Fruit fly (Drosophila melanogaster) whole organism, prepupa: Measurements from ENCODE around the gene CG5321.

ENCODE experiments used
- Blimp-1 ChIP-seq: fragments of 200-800 bp; sonication (Bioruptor generic); optimal IDR thresholded peaks from 3 replicates; lab custom pipeline; 2017; ENCODE audit warnings: missing biosample characterization, missing genetic modification characterization, mild to moderate bottlenecking, moderate library complexity, missing genetic modification reagents
- CG10631 ChIP-seq: fragments of 200-800 bp; sonication (Bioruptor generic); optimal IDR thresholded peaks from 2 replicates; lab custom pipeline; 2016; ENCODE audit warnings: missing biosample characterization, missing genetic modification characterization
- CG10669 ChIP-seq: fragments of 200-800 bp; sonication (Bioruptor generic); optimal IDR thresholded peaks from 3 replicates; lab custom pipeline; 2018; ENCODE audit warnings: missing biosample characterization, mild to moderate bottlenecking, missing genetic modification characterization, moderate library complexity
- CG11762 ChIP-seq: fragments of 200-800 bp; sonication (Bioruptor generic); optimal IDR thresholded peaks from 3 replicates; lab custom pipeline; 2016; ENCODE audit warnings: missing biosample characterization, missing genetic modification characterization; ENCODE audit not compliant: insufficient read depth
- CG11902 ChIP-seq: fragments of 200-800 bp; sonication (Bioruptor generic); optimal IDR thresholded peaks from 3 replicates; lab custom pipeline; 2016; ENCODE audit warnings: missing biosample characterization, missing genetic modification characterization
- CG15336 ChIP-seq: fragments of 200-800 bp; sonication (Bioruptor generic); IDR thresholded peaks from 2 replicates; pipeline ENCODE4 v1.3.6; 2022; ENCODE audit warnings: missing biosample characterization, missing genetic modification characterization
- CG1621 ChIP-seq: fragments of 200-800 bp; sonication (Bioruptor generic); optimal IDR thresholded peaks from 3 replicates; lab custom pipeline; 2018; ENCODE audit warnings: missing biosample characterization, mild to moderate bottlenecking, missing genetic modification characterization
- CG16779 ChIP-seq: fragments of 200-800 bp; sonication (Bioruptor generic); optimal IDR thresholded peaks from 3 replicates; lab custom pipeline; 2017; ENCODE audit warnings: missing biosample characterization, mild to moderate bottlenecking, missing genetic modification characterization
- CG3032 ChIP-seq: fragments of 200-800 bp; optimal IDR thresholded peaks from 2 replicates; lab custom pipeline; 2019; ENCODE audit warnings: missing biosample characterization, mild to moderate bottlenecking, missing genetic modification characterization, moderate library complexity
- CG31627 ChIP-seq: fragments of 200-800 bp; sonication (Bioruptor generic); optimal IDR thresholded peaks from 3 replicates; lab custom pipeline; 2016; ENCODE audit warnings: missing biosample characterization, missing genetic modification characterization
- CG3919 ChIP-seq: fragments of 200-800 bp; sonication (Bioruptor generic); optimal IDR thresholded peaks from 3 replicates; lab custom pipeline; 2016; ENCODE audit warnings: missing biosample characterization, missing genetic modification characterization
- CG4318 ChIP-seq: fragments of 200-800 bp; sonication (Bioruptor generic); optimal IDR thresholded peaks from 3 replicates; lab custom pipeline; 2017; ENCODE audit warnings: missing biosample characterization, mild to moderate bottlenecking, missing genetic modification characterization
- CG6163 ChIP-seq: fragments of 200-800 bp; sonication (Bioruptor generic); IDR thresholded peaks from 3 replicates; pipeline ENCODE4 v1.3.6; 2022; ENCODE audit warnings: missing biosample characterization, missing genetic modification characterization
- CG6276 ChIP-seq: fragments of 200-800 bp; sonication (Bioruptor generic); optimal IDR thresholded peaks from 2 replicates; lab custom pipeline; 2017; ENCODE audit warnings: missing biosample characterization, mild to moderate bottlenecking, missing genetic modification characterization
- CG6792 ChIP-seq: fragments of 200-800 bp; sonication (Bioruptor generic); optimal IDR thresholded peaks from 3 replicates; lab custom pipeline; 2016; ENCODE audit warnings: missing biosample characterization, missing genetic modification characterization
- CG6854 ChIP-seq: fragments of 200-800 bp; sonication (Bioruptor generic); optimal IDR thresholded peaks from 2 replicates; lab custom pipeline; 2017; ENCODE audit warnings: missing biosample characterization, mild to moderate bottlenecking, missing genetic modification characterization
- CG7368 ChIP-seq: fragments of 200-800 bp; sonication (Bioruptor generic); optimal IDR thresholded peaks from 3 replicates; lab custom pipeline; 2016; ENCODE audit warnings: missing biosample characterization, missing genetic modification characterization
- CG8119 ChIP-seq: fragments of 200-800 bp; sonication (Bioruptor generic); IDR thresholded peaks from 3 replicates; pipeline ENCODE4 v1.3.6; 2022; ENCODE audit warnings: missing biosample characterization, missing genetic modification characterization
- CG9139 ChIP-seq: fragments of 200-800 bp; sonication (Bioruptor generic); optimal IDR thresholded peaks from 3 replicates; lab custom pipeline; 2017; ENCODE audit warnings: missing biosample characterization, mild to moderate bottlenecking, missing genetic modification characterization
- Eip75B ChIP-seq: fragments of 200-800 bp; sonication (Bioruptor generic); optimal IDR thresholded peaks from 3 replicates; lab custom pipeline; 2016; ENCODE audit warnings: missing biosample characterization, missing genetic modification characterization
- Eip78C ChIP-seq: fragments of 200-800 bp; sonication (Bioruptor generic); peaks from one replicate; lab custom pipeline; 2016; ENCODE audit warnings: missing biosample characterization, missing genetic modification characterization
- Eip93F ChIP-seq: fragments of 200-800 bp; sonication (Bioruptor generic); optimal IDR thresholded peaks from 2 replicates; lab custom pipeline; 2016; ENCODE audit warnings: missing biosample characterization, mild to moderate bottlenecking, missing genetic modification characterization
- Ets21C ChIP-seq: fragments of 200-800 bp; sonication (Bioruptor generic); optimal IDR thresholded peaks from 3 replicates; lab custom pipeline; 2016; ENCODE audit warnings: missing biosample characterization, missing genetic modification characterization
- Ets96B ChIP-seq: fragments of 200-800 bp; optimal IDR thresholded peaks from 2 replicates; lab custom pipeline; 2019; ENCODE audit warnings: missing biosample characterization, mild to moderate bottlenecking, missing genetic modification characterization, moderate library complexity
- Gug ChIP-seq: fragments of 200-800 bp; sonication (Bioruptor generic); IDR thresholded peaks from 2 replicates; pipeline ENCODE4 v1.3.6; 2022; ENCODE audit warnings: missing biosample characterization, missing genetic modification characterization
- Hr38 ChIP-seq: sonication (Bioruptor generic); optimal IDR thresholded peaks from 2 replicates; lab custom pipeline; 2016; ENCODE audit warnings: missing biosample characterization, missing genetic modification characterization
- Hr39 ChIP-seq: fragments of 200-800 bp; sonication (Bioruptor generic); optimal IDR thresholded peaks from 2 replicates; lab custom pipeline; 2016; ENCODE audit warnings: missing biosample characterization, missing genetic modification characterization
- Hr4 ChIP-seq: fragments of 200-800 bp; sonication (Bioruptor generic); optimal IDR thresholded peaks from 3 replicates; lab custom pipeline; 2016; ENCODE audit warnings: missing biosample characterization, missing genetic modification characterization
- Lpt ChIP-seq: fragments of 200-800 bp; sonication (Bioruptor generic); optimal IDR thresholded peaks from 3 replicates; lab custom pipeline; 2016; ENCODE audit warnings: missing biosample characterization, missing genetic modification characterization
- Met ChIP-seq: fragments of 200-800 bp; sonication (Bioruptor generic); optimal IDR thresholded peaks from 3 replicates; lab custom pipeline; 2016; ENCODE audit warnings: missing biosample characterization, missing genetic modification characterization
- OdsH ChIP-seq: fragments of 200-800 bp; sonication (Bioruptor generic); optimal IDR thresholded peaks from 3 replicates; lab custom pipeline; 2016; ENCODE audit warnings: missing biosample characterization, missing genetic modification characterization
- Smox ChIP-seq: fragments of 200-800 bp; sonication (Bioruptor generic); optimal IDR thresholded peaks from 3 replicates; lab custom pipeline; 2016; ENCODE audit warnings: missing biosample characterization, missing genetic modification characterization
- Sox102F ChIP-seq: fragments of 200-800 bp; sonication (Bioruptor generic); optimal IDR thresholded peaks from 2 replicates; lab custom pipeline; 2016; ENCODE audit warnings: missing biosample characterization, mild to moderate bottlenecking, missing genetic modification characterization
- Sox14 ChIP-seq: fragments of 200-800 bp; sonication (Bioruptor generic); optimal IDR thresholded peaks from 3 replicates; lab custom pipeline; 2016; ENCODE audit warnings: missing biosample characterization, missing genetic modification characterization
- achi ChIP-seq: fragments of 200-800 bp; sonication (Bioruptor generic); optimal IDR thresholded peaks from 3 replicates; lab custom pipeline; 2016; ENCODE audit warnings: missing biosample characterization, missing genetic modification characterization
- acj6 ChIP-seq: fragments of 200-800 bp; sonication (Bioruptor generic); optimal IDR thresholded peaks from 3 replicates; lab custom pipeline; 2016; ENCODE audit warnings: missing biosample characterization, missing genetic modification characterization
- cyc ChIP-seq: fragments of 200-800 bp; sonication (Bioruptor generic); optimal IDR thresholded peaks from 3 replicates; lab custom pipeline; 2016; ENCODE audit warnings: missing biosample characterization, missing genetic modification characterization
- dac ChIP-seq: fragments of 200-800 bp; sonication (Bioruptor generic); optimal IDR thresholded peaks from 2 replicates; lab custom pipeline; 2017; ENCODE audit warnings: missing biosample characterization, mild to moderate bottlenecking, missing genetic modification characterization
- eg ChIP-seq: fragments of 200-800 bp; sonication (Bioruptor generic); IDR thresholded peaks from 3 replicates; pipeline ENCODE4 v1.3.6; 2022; ENCODE audit warnings: missing biosample characterization, missing genetic modification characterization
- esn ChIP-seq: fragments of 200-800 bp; sonication (Bioruptor generic); optimal IDR thresholded peaks from 2 replicates; lab custom pipeline; 2016; ENCODE audit warnings: missing biosample characterization, mild to moderate bottlenecking, missing genetic modification characterization, moderate library complexity
- fd85E ChIP-seq: fragments of 200-800 bp; sonication (Bioruptor generic); optimal IDR thresholded peaks from 3 replicates; lab custom pipeline; 2016; ENCODE audit warnings: missing biosample characterization, missing genetic modification characterization
- fkh ChIP-seq: fragments of 200-800 bp; sonication (Bioruptor generic); optimal IDR thresholded peaks from 3 replicates; lab custom pipeline; 2017; ENCODE audit warnings: missing biosample characterization, mild to moderate bottlenecking, missing genetic modification characterization, moderate library complexity
- lz ChIP-seq: fragments of 200-800 bp; sonication (Bioruptor generic); optimal IDR thresholded peaks from 3 replicates; lab custom pipeline; 2016; ENCODE audit warnings: missing biosample characterization, missing genetic modification characterization
- net ChIP-seq: fragments of 200-800 bp; sonication (Bioruptor generic); optimal IDR thresholded peaks from 3 replicates; lab custom pipeline; 2016; ENCODE audit warnings: missing biosample characterization, missing genetic modification characterization
- pdm3 ChIP-seq: fragments of 200-800 bp; sonication (Bioruptor generic); optimal IDR thresholded peaks from 3 replicates; lab custom pipeline; 2016; ENCODE audit warnings: missing biosample characterization, missing genetic modification characterization
- salr ChIP-seq, 2 experiments: fragments of 200-800 bp; sonication (Bioruptor generic); optimal IDR thresholded peaks; 3 replicates each; lab custom pipeline; 2016 to 2018; ENCODE audit warnings: missing biosample characterization in 2 of 2, missing genetic modification characterization in 2 of 2, mild to moderate bottlenecking in 1 of 2
- spab ChIP-seq: fragments of 200-800 bp; sonication (Bioruptor generic); optimal IDR thresholded peaks from 2 replicates; lab custom pipeline; 2017; ENCODE audit warnings: missing biosample characterization, mild to moderate bottlenecking, missing genetic modification characterization, missing genetic modification reagents
- svp ChIP-seq: fragments of 200-800 bp; sonication (Bioruptor generic); peaks from one replicate; lab custom pipeline; 2016; ENCODE audit warnings: missing biosample characterization, missing genetic modification characterization
- topi ChIP-seq: fragments of 200-800 bp; sonication (Bioruptor generic); optimal IDR thresholded peaks from 3 replicates; lab custom pipeline; 2016; ENCODE audit warnings: missing biosample characterization, missing genetic modification characterization
- vri ChIP-seq: fragments of 200-800 bp; sonication (Bioruptor generic); optimal IDR thresholded peaks from 3 replicates; lab custom pipeline; 2016; ENCODE audit warnings: missing biosample characterization, mild to moderate bottlenecking, missing genetic modification characterization

CG5321 gene

DNA sequence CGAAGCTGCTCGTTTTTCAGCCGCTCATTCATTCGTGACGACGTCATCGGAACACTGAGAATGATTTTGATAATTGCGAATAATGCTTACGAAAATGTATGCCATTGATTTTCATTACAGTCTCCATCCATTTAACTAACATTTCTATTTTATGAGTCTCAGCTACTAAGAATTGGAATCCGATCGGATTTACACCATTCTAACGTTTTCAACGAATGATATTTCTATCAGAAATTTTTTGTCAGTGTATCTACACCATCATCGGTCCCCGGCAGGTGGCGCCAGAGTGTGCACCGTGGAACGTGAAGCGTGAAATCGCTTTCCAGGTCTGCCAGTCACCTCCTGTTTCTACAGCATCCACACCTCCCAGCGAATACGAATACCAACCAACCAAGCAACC is 35.8 kb downstream of the CG5321 start (continued):
- peak; percentile 47 for TF ChIP-seq CG3919 (GFP tag; lab: Kevin White, UChicago)
- peak; percentile 25 for TF ChIP-seq Hr4 (GFP tag; lab: Kevin White, UChicago)
- TF ChIP-seq net (GFP tag; lab: Kevin White, UChicago): no peak
- TF ChIP-seq Blimp-1 (GFP tag; lab: Kevin White, UChicago): no peak
- peak; percentile 3 for TF ChIP-seq CG7368
- TF ChIP-seq CG16779: no peak
- no peak for TF ChIP-seq CG31627
- TF ChIP-seq cyc (GFP tag; lab: Kevin White, UChicago): peak; percentile 23
- no peak for TF ChIP-seq fkh (GFP tag; lab: Kevin White, UChicago)
- peak; percentile 21 for TF ChIP-seq Hr39
- TF ChIP-seq Eip78C: peak; percentile 84
- TF ChIP-seq Eip93F (GFP tag; lab: Kevin White, UChicago): no peak
- TF ChIP-seq dac: no peak
- TF ChIP-seq esn (GFP tag; lab: Kevin White, UChicago): peak; percentile 38
- peak; percentile 45 for TF ChIP-seq CG6276 (GFP tag; lab: Kevin White, UChicago)
- TF ChIP-seq CG6854 (GFP tag; lab: Kevin White, UChicago): no peak
- TF ChIP-seq Ets21C (GFP tag; lab: Kevin White, UChicago): no peak
- TF ChIP-seq CG4318 (GFP tag; lab: Kevin White, UChicago): peak; percentile 17
- TF ChIP-seq CG10631 (GFP tag; lab: Kevin White, UChicago): peak; percentile 31
- TF ChIP-seq Met: peak; percentile 28
- TF ChIP-seq acj6: peak; percentile 25
- peak; percentile 78 for TF ChIP-seq svp (GFP tag; lab: Kevin White, UChicago)
- peak; percentile 45 for TF ChIP-seq CG10669 (GFP tag; lab: Kevin White, UChicago)
- no peak for TF ChIP-seq fd85E (GFP tag; lab: Kevin White, UChicago)
- TF ChIP-seq Gug (GFP tag; lab: Robert Waterston, UW): 0 out of 2 replicates have a peak, but pooled peaks have one; percentile 20
- TF ChIP-seq topi (GFP tag; lab: Kevin White, UChicago): peak; percentile 24
- no peak for TF ChIP-seq lz (GFP tag; lab: Kevin White, UChicago)
- TF ChIP-seq Lpt (GFP tag; lab: Kevin White, UChicago): peak; percentile 6
- no peak for TF ChIP-seq Hr38 (GFP tag; lab: Kevin White, UChicago)
- peak; percentile 29; the same call in 1 of the 2 replicates for TF ChIP-seq CG15336 (GFP tag; lab: Robert Waterston, UW)
- TF ChIP-seq Sox14 (GFP tag; lab: Kevin White, UChicago): peak; percentile 43
- TF ChIP-seq CG1621 (tag; lab: Kevin White, UChicago): peak; percentile 16
- TF ChIP-seq Sox102F: no peak
- TF ChIP-seq CG3032: peak; percentile 31
- TF ChIP-seq Eip75B (GFP tag; lab: Kevin White, UChicago): peak; percentile 41
- peak; percentile 45 for TF ChIP-seq OdsH (GFP tag; lab: Kevin White, UChicago)
- peak; percentile 36 for TF ChIP-seq Ets96B (tag; lab: Kevin White, UChicago)

DNA sequence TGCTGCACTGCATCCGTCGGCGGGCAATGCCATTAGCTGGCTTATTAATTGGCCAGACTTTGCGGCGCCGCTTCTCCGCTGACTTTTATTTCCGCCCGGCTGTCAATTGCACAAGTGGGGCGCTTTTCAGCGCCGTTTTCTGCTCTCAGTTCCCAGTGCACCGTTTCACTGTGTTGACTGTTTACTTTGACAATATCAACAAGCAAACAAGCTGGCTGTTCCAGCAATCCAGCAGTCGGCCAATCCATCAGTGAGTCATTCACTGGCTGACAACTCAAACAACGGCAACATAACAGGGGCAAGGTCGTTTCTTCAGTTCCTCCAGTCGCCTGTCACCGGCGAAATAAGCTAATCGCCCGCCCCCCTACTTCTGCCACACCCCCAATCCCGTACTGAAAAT is 37.9 kb downstream of the CG5321 start:
- TF ChIP-seq pdm3 (GFP tag; lab: Kevin White, UChicago) (peak; percentile 70), CG11902 (GFP tag; lab: Kevin White, UChicago) (peak; percentile 32), CG8119 (GFP tag; lab: Robert Waterston, UW) (peak; percentile 59; the same call in 2 of the 3 replicates), net (GFP tag; lab: Kevin White, UChicago) (peak; percentile 83), CG3032 (peak; percentile 53), CG9139 (GFP tag; lab: Kevin White, UChicago) (peak; percentile 77), CG11762 (peak; percentile 40), CG6792 (peak; percentile 80), vri (GFP tag; lab: Kevin White, UChicago) (peak; percentile 17), CG15336 (GFP tag; lab: Robert Waterston, UW) (0 out of 2 replicates have a peak, but pooled peaks have one; percentile 26), eg (GFP tag; lab: Robert Waterston, UW) (peak; percentile 78), CG1621 (tag; lab: Kevin White, UChicago) (peak; percentile 73), Hr39 (peak; percentile 4), acj6 (peak; percentile 66), fd85E (GFP tag; lab: Kevin White, UChicago) (peak; percentile 48), salr (GFP tag; optimal IDR thresholded peaks at IDR 0.05; lab: Kevin White, UChicago) (peak; percentile 47 to 87), Hr38 (GFP tag; lab: Kevin White, UChicago) (peak; percentile 65), Eip78C (peak; percentile 85), Blimp-1 (GFP tag; lab: Kevin White, UChicago) (peak; percentile 40), Smox (peak; percentile 46), Eip75B (GFP tag; lab: Kevin White, UChicago) (peak; percentile 68), CG6163 (GFP tag; lab: Robert Waterston, UW) (peak; percentile 84), spab (peak; percentile 77), Eip93F (GFP tag; lab: Kevin White, UChicago) (no peak), dac (peak; percentile 41), achi (GFP tag; lab: Kevin White, UChicago) (peak; percentile 77)
